Fruit fly (Drosophila melanogaster) whole organism, pupa: Measurements from ENCODE around the gene CG15865.

Source experiments
- CG10348 ChIP-seq: fragments of 200-800 bp; sonication (Bioruptor generic); IDR thresholded peaks from 2 replicates; pipeline ENCODE4 v1.3.6; 2022; ENCODE audit warnings: missing biosample characterization, missing genetic modification characterization
- CG12605 ChIP-seq: fragments of 200-800 bp; sonication (Bioruptor generic); IDR thresholded peaks from 2 replicates; pipeline ENCODE4 v1.3.6; 2022; ENCODE audit warnings: missing biosample characterization, missing genetic modification characterization
- CG13204 ChIP-seq: fragments of 200-800 bp; sonication (Bioruptor generic); optimal IDR thresholded peaks from 2 replicates; lab custom pipeline; 2018; ENCODE audit warnings: missing biosample characterization, mild to moderate bottlenecking, missing genetic modification characterization, moderate library complexity
- CG14655 ChIP-seq: fragments of 200-800 bp; sonication (Bioruptor generic); optimal IDR thresholded peaks from 3 replicates; lab custom pipeline; 2017; ENCODE audit warnings: mild to moderate bottlenecking, missing biosample characterization, missing genetic modification reagents, missing genetic modification characterization
- CG17806 ChIP-seq: fragments of 200-800 bp; sonication (Bioruptor generic); optimal IDR thresholded peaks from 2 replicates; lab custom pipeline; 2018; ENCODE audit warnings: missing biosample characterization, mild to moderate bottlenecking, missing genetic modification characterization, moderate library complexity
- CG32121 ChIP-seq: fragments of 200-800 bp; sonication (Bioruptor generic); IDR thresholded peaks from 2 replicates; pipeline ENCODE4 v1.3.6; 2022; ENCODE audit warnings: missing biosample characterization, missing genetic modification characterization
- CG8159 ChIP-seq: fragments of 200-800 bp; sonication (Bioruptor generic); optimal IDR thresholded peaks from 3 replicates; lab custom pipeline; 2018; ENCODE audit warnings: missing biosample characterization, mild to moderate bottlenecking, missing genetic modification characterization, moderate library complexity
- CG9948 ChIP-seq: fragments of 200-800 bp; sonication (Bioruptor generic); optimal IDR thresholded peaks from 2 replicates; lab custom pipeline; 2018; ENCODE audit warnings: missing biosample characterization, mild to moderate bottlenecking, missing genetic modification characterization, moderate library complexity
- Pif1A ChIP-seq: fragments of 200-800 bp; sonication (Bioruptor generic); optimal IDR thresholded peaks from 3 replicates; lab custom pipeline; 2016; ENCODE audit warnings: missing biosample characterization, missing genetic modification characterization
- Pif1B ChIP-seq: fragments of 200-800 bp; sonication (Bioruptor generic); optimal IDR thresholded peaks from 3 replicates; lab custom pipeline; 2016; ENCODE audit warnings: missing biosample characterization, missing genetic modification characterization
- gl ChIP-seq: fragments of 200-800 bp; sonication (Bioruptor generic); optimal IDR thresholded peaks from 2 replicates; lab custom pipeline; 2018; ENCODE audit warnings: missing biosample characterization, mild to moderate bottlenecking, missing genetic modification characterization

DNA sequence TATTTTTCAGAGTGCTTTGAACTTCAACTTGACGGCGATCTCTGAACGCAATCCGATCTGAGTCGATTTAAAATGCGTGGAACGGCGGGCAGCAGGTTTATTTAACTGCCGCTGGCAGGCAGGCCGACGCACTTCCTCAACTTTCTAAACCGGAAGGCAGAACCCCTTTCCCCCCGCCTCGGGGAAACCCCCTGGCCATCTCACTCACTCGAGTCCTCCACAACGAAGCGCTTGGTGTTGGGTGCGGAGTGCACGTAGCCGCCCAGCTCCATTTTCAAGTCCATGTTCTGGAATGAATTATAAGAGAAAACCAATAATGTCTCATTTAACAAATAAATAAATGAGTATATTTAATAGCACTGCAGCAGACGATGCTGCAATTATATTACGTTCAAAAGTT is 5.6 kb upstream of the CG15865 start:
- TF ChIP-seq CG32121 (GFP tag; lab: Robert Waterston, UW) (no peak), CG9948 (tag; lab: Kevin White, UChicago) (no peak), CG8159 (tag; lab: Kevin White, UChicago) (no peak), CG14655 (GFP tag; lab: Kevin White, UChicago) (no peak), CG17806 (no peak), Pif1B (GFP tag; lab: Kevin White, UChicago) (no peak), Pif1A (GFP tag; lab: Kevin White, UChicago) (no peak), CG13204 (GFP tag; lab: Kevin White, UChicago) (no peak), CG12605 (GFP tag; lab: Robert Waterston, UW) (no peak), gl (tag; lab: Kevin White, UChicago) (no peak), CG10348 (GFP tag; lab: Robert Waterston, UW) (no peak)
